Worm (Caenorhabditis elegans) whole organism, L4 larva: ENCODE results near the gene T09F3.7.

ENCODE experiments used
- F37D6.2 ChIP-seq: sonication (generic microtip); optimal IDR thresholded peaks from 2 replicates; lab custom pipeline; 2016; ENCODE audit warnings: mild to moderate bottlenecking, missing genetic modification characterization, missing compliant biosample characterization
- T20F7.1 ChIP-seq: fragments of 200-800 bp; sonication (Bioruptor generic); optimal IDR thresholded peaks from 2 replicates; lab custom pipeline; 2018; ENCODE audit warnings: mild to moderate bottlenecking, missing genetic modification characterization, missing compliant biosample characterization
- Y105C5A.15 ChIP-seq: fragments of 200-800 bp; sonication (Bioruptor generic); IDR thresholded peaks from 2 replicates; pipeline ENCODE4 v1.3.6; 2022; ENCODE audit warnings: missing genetic modification characterization, missing compliant biosample characterization
- ZK337.2 ChIP-seq: fragments of 200-800 bp; sonication (Bioruptor generic); IDR thresholded peaks from 2 replicates; pipeline ENCODE4 v1.3.6; 2022; ENCODE audit warnings: missing genetic modification reagents, missing genetic modification characterization, missing compliant biosample characterization
- aly-2 ChIP-seq: sonication (generic microtip); optimal IDR thresholded peaks from 2 replicates; lab custom pipeline; 2018; ENCODE audit warnings: missing biosample characterization, missing genetic modification characterization
- arid-1 ChIP-seq: fragments of 200-800 bp; sonication (Bioruptor generic); conservative IDR thresholded peaks from 2 replicates; pipeline ENCODE4 v1.3.6; 2022; ENCODE audit warnings: missing genetic modification reagents, missing genetic modification characterization, missing compliant biosample characterization
- attf-4 ChIP-seq: sonication (generic microtip); optimal IDR thresholded peaks from 3 replicates; lab custom pipeline; 2017; ENCODE audit warnings: missing biosample characterization, missing genetic modification characterization
- daf-16 ChIP-seq, 3 experiments: sonication (generic microtip); optimal IDR thresholded peaks; 2 replicates each; lab custom pipeline; 2016 to 2017; ENCODE audit warnings: missing genetic modification characterization in 3 of 3, missing genetic modification reagents in 3 of 3, mild to moderate bottlenecking in 2 of 3, missing compliant biosample characterization in 2 of 3, missing biosample characterization in 1 of 3, moderate library complexity in 1 of 3
- daf-19 ChIP-seq: fragments of 200-800 bp; sonication (Bioruptor generic); conservative IDR thresholded peaks from 2 replicates; pipeline ENCODE4 v1.3.6; 2022; ENCODE audit warnings: missing genetic modification characterization, missing compliant biosample characterization
- dmd-6 ChIP-seq: fragments of 200-800 bp; sonication (Bioruptor generic); IDR thresholded peaks from 2 replicates; pipeline ENCODE4 v1.3.6; 2022; ENCODE audit warnings: missing genetic modification reagents, missing genetic modification characterization, missing compliant biosample characterization
- dmd-8 ChIP-seq: fragments of 200-800 bp; sonication (Bioruptor generic); IDR thresholded peaks from 2 replicates; pipeline ENCODE4 v1.3.6; 2022; ENCODE audit warnings: missing genetic modification characterization, missing compliant biosample characterization
- dpl-1 ChIP-seq: fragments of 150-350 bp; optimal IDR thresholded peaks from 2 replicates; lab custom pipeline; 2014; ENCODE audit warnings: missing biosample characterization, missing genetic modification reagents, missing genetic modification characterization
- dve-1 ChIP-seq: sonication (generic microtip); optimal IDR thresholded peaks from 2 replicates; lab custom pipeline; 2017; ENCODE audit warnings: antibody characterized with exemption, mild to moderate bottlenecking, missing genetic modification characterization, missing compliant biosample characterization; ENCODE audit not compliant: insufficient read depth
- fos-1 ChIP-seq: fragments of 150-350 bp; optimal IDR thresholded peaks from 2 replicates; lab custom pipeline; 2014; ENCODE audit warnings: missing biosample characterization, missing genetic modification characterization
- hif-1 ChIP-seq, 2 experiments: sonication (generic microtip); optimal IDR thresholded peaks; 2 replicates each; lab custom pipeline; 2016 to 2017; ENCODE audit warnings: missing compliant biosample characterization in 2 of 2, missing genetic modification characterization in 2 of 2, missing genetic modification reagents in 2 of 2, missing genotype in 2 of 2, mild to moderate bottlenecking in 1 of 2
- hlh-11 ChIP-seq: fragments of 200-800 bp; sonication (Bioruptor generic); optimal IDR thresholded peaks from 2 replicates; lab custom pipeline; 2018; ENCODE audit warnings: mild to moderate bottlenecking, missing genetic modification characterization, missing compliant biosample characterization
- hlh-30 ChIP-seq: sonication (generic microtip); optimal IDR thresholded peaks from 2 replicates; lab custom pipeline; 2017; ENCODE audit warnings: antibody characterized with exemption, mild to moderate bottlenecking, missing genetic modification characterization, missing compliant biosample characterization; ENCODE audit not compliant: insufficient read depth
- lim-7 ChIP-seq: fragments of 200-800 bp; sonication (Bioruptor generic); IDR thresholded peaks from 2 replicates; pipeline ENCODE4 v1.3.6; 2022; ENCODE audit warnings: missing genetic modification characterization, missing compliant biosample characterization
- lin-38 ChIP-seq: fragments of 200-800 bp; sonication (Bioruptor generic); IDR thresholded peaks from 2 replicates; pipeline ENCODE4 v1.3.6; 2022; ENCODE audit warnings: missing genetic modification reagents, missing genetic modification characterization, missing compliant biosample characterization
- lsy-2 ChIP-seq, 2 experiments: fragments of 150-350 bp in 1 of 2; sonication (generic microtip) in 1 of 2; optimal IDR thresholded peaks; 2 replicates each; lab custom pipeline; 2014 to 2017; ENCODE audit warnings: missing biosample characterization in 2 of 2, missing genetic modification characterization in 2 of 2
- madf-5 ChIP-seq, 2 experiments: fragments of 200-800 bp; sonication (Bioruptor generic); IDR thresholded peaks; 2 replicates each; pipeline ENCODE4 v1.3.6; 2022; ENCODE audit warnings: missing compliant biosample characterization in 2 of 2, missing genetic modification characterization in 2 of 2
- mep-1 ChIP-seq: fragments of 150-350 bp; sonication (generic microtip); optimal IDR thresholded peaks from 3 replicates; lab custom pipeline; 2014; ENCODE audit warnings: missing biosample characterization, missing genetic modification characterization
- mes-2 ChIP-seq: sonication (generic microtip); optimal IDR thresholded peaks from 2 replicates; lab custom pipeline; 2016; ENCODE audit warnings: missing genotype, mild to moderate bottlenecking, missing genetic modification characterization, missing compliant biosample characterization; ENCODE audit not compliant: poor library complexity, severe bottlenecking
- mxl-3 ChIP-seq: fragments of 200-800 bp; sonication (Bioruptor generic); optimal IDR thresholded peaks from 2 replicates; lab custom pipeline; 2018; ENCODE audit warnings: mild to moderate bottlenecking, missing genetic modification characterization, missing compliant biosample characterization
- nhr-111 ChIP-seq: fragments of 200-800 bp; sonication (Bioruptor generic); optimal IDR thresholded peaks from 2 replicates; lab custom pipeline; 2018; ENCODE audit warnings: mild to moderate bottlenecking, missing genetic modification characterization, missing compliant biosample characterization
- nhr-28 ChIP-seq: fragments of 150-350 bp; optimal IDR thresholded peaks from 2 replicates; lab custom pipeline; 2014; ENCODE audit warnings: missing biosample characterization, missing genetic modification characterization
- nhr-48 ChIP-seq: sonication (generic microtip); optimal IDR thresholded peaks from 2 replicates; lab custom pipeline; 2016; ENCODE audit warnings: mild to moderate bottlenecking, missing genetic modification characterization, missing compliant biosample characterization
- nhr-6 ChIP-seq: fragments of 150-350 bp; optimal IDR thresholded peaks from 2 replicates; lab custom pipeline; 2014; ENCODE audit warnings: missing biosample characterization, missing genetic modification characterization
- nhr-76 ChIP-seq: fragments of 150-350 bp; optimal IDR thresholded peaks from 2 replicates; lab custom pipeline; 2014; ENCODE audit warnings: missing biosample characterization, missing genetic modification characterization
- pha-4 ChIP-seq, 2 experiments: fragments of 150-350 bp in 1 of 2; fragments of 200-800 bp in 1 of 2; sonication (Bioruptor generic) in 1 of 2; IDR thresholded peaks in 1 of 2; optimal IDR thresholded peaks in 1 of 2; 2 replicates each; pipeline versions ENCODE4 v1.3.6 to Lab custom; 2014 to 2022; ENCODE audit warnings: missing genetic modification characterization in 2 of 2, missing genetic modification reagents in 2 of 2, missing biosample characterization in 1 of 2, missing compliant biosample characterization in 1 of 2
- rbr-2 ChIP-seq: sonication (generic microtip); optimal IDR thresholded peaks from 2 replicates; lab custom pipeline; 2016; ENCODE audit warnings: missing genotype, missing genetic modification characterization, missing compliant biosample characterization
- saeg-2 ChIP-seq: fragments of 200-800 bp; sonication (Bioruptor generic); IDR thresholded peaks from 2 replicates; pipeline ENCODE4 v1.3.6; 2022; ENCODE audit warnings: missing genetic modification reagents, missing genetic modification characterization, missing compliant biosample characterization
- snpc-1.2 ChIP-seq: fragments of 200-800 bp; sonication (Bioruptor generic); IDR thresholded peaks from 2 replicates; pipeline ENCODE4 v1.3.6; 2022; ENCODE audit warnings: missing genetic modification reagents, missing genetic modification characterization, missing compliant biosample characterization
- snpc-4 ChIP-seq: fragments of 150-350 bp; optimal IDR thresholded peaks from 2 replicates; lab custom pipeline; 2014; ENCODE audit warnings: missing biosample characterization, missing genetic modification characterization
- unc-130 ChIP-seq: sonication (generic microtip); optimal IDR thresholded peaks from 2 replicates; lab custom pipeline; 2016; ENCODE audit warnings: missing genetic modification reagents, missing genetic modification characterization, missing compliant biosample characterization
- unc-62 ChIP-seq, 3 experiments: fragments of 150-350 bp in 1 of 3; sonication (generic microtip); optimal IDR thresholded peaks in 2 of 3; peaks in 1 of 3; 1 replicate in 1 of 3; 2 replicates in 2 of 3; lab custom pipeline; 2014 to 2017; ENCODE audit warnings: missing biosample characterization in 3 of 3, missing genetic modification characterization in 3 of 3, missing genetic modification reagents in 3 of 3, missing genotype in 1 of 3

T09F3.7 gene

ce11 chrII:10393282-10394179 lies 2.6 kb downstream of the T09F3.7 start, which contains the start of gene gpd-1 (continued):
- TF ChIP-seq snpc-4 (tag; lab: Kevin White, UChicago) (no peak), snpc-1.2 (GFP tag; lab: Robert Waterston, UW) (0 out of 2 replicates have a peak, but pooled peaks have one; percentile 11), unc-130 (GFP tag; lab: Kevin White, UChicago) (peak; percentile 85), aly-2 (tag; lab: Kevin White, UChicago) (no peak), nhr-28 (tag; lab: Kevin White, UChicago) (no peak), Y105C5A.15 (GFP tag; lab: Robert Waterston, UW) (no peak)

ce11 chrII:10395303-10395757 lies 4.4 kb downstream of the T09F3.7 start, which contains the start of gene T09F3.4:
T09F3.4 (plus strand) TSS chrII:10395707.
- peak; percentile 61 for TF ChIP-seq lin-38 (GFP tag; lab: Robert Waterston, UW)
- TF ChIP-seq dpl-1 (GFP tag; lab: Kevin White, UChicago): peak; percentile 69
- no peak for TF ChIP-seq lim-7 (GFP tag; lab: Robert Waterston, UW)
- TF ChIP-seq attf-4 (tag; lab: Kevin White, UChicago): no peak
- peak in 1 of 2 experiments; percentile 86 for TF ChIP-seq lsy-2 (tag; optimal IDR thresholded peaks at IDR 0.05; lab: Kevin White, UChicago)
- peak; percentile 66 for TF ChIP-seq T20F7.1 (GFP tag; lab: Kevin White, UChicago)
- TF ChIP-seq pha-4 (GFP tag; IDR thresholded peaks at IDR 0.05; lab: Robert Waterston, UW): no peak
- peak; percentile 40 for TF ChIP-seq pha-4 (tag; optimal IDR thresholded peaks at IDR 0.05; lab: Kevin White, UChicago)
- TF ChIP-seq hlh-11: peak; percentile 13
- TF ChIP-seq nhr-6: peak; percentile 64
- TF ChIP-seq ZK337.2 (GFP tag; lab: Robert Waterston, UW): 0 out of 2 replicates have a peak, but pooled peaks have one; percentile 54
- peak; percentile 28 for TF ChIP-seq hlh-30 (tag; lab: Kevin White, UChicago)
- 0 out of 2 replicates have a peak, but pooled peaks have one; percentile 13 for TF ChIP-seq arid-1 (GFP tag; lab: Robert Waterston, UW)
- TF ChIP-seq hif-1 (tag; optimal IDR thresholded peaks at IDR 0.05; lab: Kevin White, UChicago): peak in 1 of 2 experiments; percentile 83
- no peak for TF ChIP-seq daf-16 (GFP tag; optimal IDR thresholded peaks at IDR 0.05; lab: Kevin White, UChicago)
- TF ChIP-seq daf-16 (tag; optimal IDR thresholded peaks at IDR 0.05; lab: Kevin White, UChicago): peak; percentile 9
- peak; percentile 97 for TF ChIP-seq mes-2 (tag; lab: Kevin White, UChicago)
- TF ChIP-seq dmd-6: peak; percentile 23; the same call in 1 of the 2 replicates
- TF ChIP-seq madf-5 (GFP tag; IDR thresholded peaks at IDR 0.05; lab: Robert Waterston, UW): 0 out of 4 replicates have a peak, but pooled peaks of 1 of the 2 experiments have one; percentile 6
- TF ChIP-seq F37D6.2 (tag; lab: Kevin White, UChicago): no peak
- TF ChIP-seq dve-1 (tag; lab: Kevin White, UChicago): peak; percentile 67
- no peak for TF ChIP-seq nhr-48 (tag; lab: Kevin White, UChicago)
- no peak for TF ChIP-seq nhr-76 (tag; lab: Kevin White, UChicago)
- peak; percentile 78 for TF ChIP-seq unc-130 (GFP tag; lab: Kevin White, UChicago)
- peak; percentile 66 for TF ChIP-seq mep-1 (tag; lab: Kevin White, UChicago)
- peak; percentile 8 for TF ChIP-seq rbr-2
- TF ChIP-seq unc-62 (GFP tag; optimal IDR thresholded peaks at IDR 0.05 in 1 of 2; lab: Kevin White, UChicago): peak in 1 of 2 experiments; percentile 25
- no peak for TF ChIP-seq unc-62 (tag; optimal IDR thresholded peaks at IDR 0.05; lab: Kevin White, UChicago)
- peak; percentile 95 for TF ChIP-seq nhr-28 (tag; lab: Kevin White, UChicago)
- TF ChIP-seq snpc-1.2 (GFP tag; lab: Robert Waterston, UW): peak; percentile 39; the same call in 1 of the 2 replicates
- no peak for TF ChIP-seq saeg-2 (GFP tag; lab: Robert Waterston, UW)

DNA sequence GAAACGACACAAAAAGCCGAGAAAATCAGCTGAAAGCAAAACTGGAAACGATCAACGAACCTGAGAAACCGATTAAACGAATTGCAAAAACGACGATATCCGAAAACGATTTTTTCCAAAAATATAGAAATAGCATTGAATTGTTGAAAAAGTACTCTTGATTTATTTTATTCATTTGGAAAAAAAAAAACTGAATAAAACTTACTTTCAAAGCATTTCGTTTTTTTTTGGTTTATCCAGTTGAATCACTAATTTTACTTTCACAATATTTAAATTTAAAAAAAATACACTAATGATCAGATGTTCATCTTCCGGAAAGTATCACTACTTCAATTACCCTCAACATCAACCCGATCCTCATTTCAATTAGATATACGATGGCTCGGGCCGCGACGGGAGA lies 5.6 kb downstream of the T09F3.7 start, which contains the start of gene T09F3.5:
Gene T09F3.5, plus strand, starts transcription at position 301 of the 400 bp plus-strand sequence.
- TF ChIP-seq dmd-8 (GFP tag; lab: Robert Waterston, UW): no peak
- no peak for TF ChIP-seq snpc-4 (tag; lab: Kevin White, UChicago)
- no peak for TF ChIP-seq daf-19 (GFP tag; lab: Robert Waterston, UW)
- no peak for TF ChIP-seq fos-1
- TF ChIP-seq nhr-111 (GFP tag; lab: Kevin White, UChicago): no peak
- no peak for TF ChIP-seq mxl-3 (GFP tag; lab: Kevin White, UChicago)
- TF ChIP-seq, all 104 proteins: peak for 0
